Fruit fly (Drosophila melanogaster): ENCODE measurements around the gene CG33271.
"Not testable (repeated sequence)": the region's sequence is repeated elsewhere in the genome, so short reads cannot be mapped to it uniquely, and the experiment has no call there.

DNA sequence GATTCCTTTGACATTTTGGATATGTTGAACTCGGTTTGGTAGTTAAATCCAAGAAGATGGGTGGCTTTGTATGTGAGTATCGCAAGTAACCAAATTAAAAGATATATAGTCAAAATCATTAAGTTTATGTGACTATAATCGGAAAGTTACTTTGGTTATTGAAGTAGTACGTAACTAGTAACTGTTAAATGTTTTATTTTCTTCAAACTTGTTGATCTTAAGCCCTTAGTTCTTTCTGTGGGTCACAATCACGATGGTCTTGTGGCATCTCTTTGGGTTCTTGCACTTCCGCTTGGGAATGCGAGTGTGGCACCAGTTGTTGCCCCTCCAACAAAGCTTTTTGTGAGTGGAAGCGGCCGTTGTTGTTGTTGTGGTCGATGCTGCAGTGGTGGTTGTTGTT is 351 bp downstream of the CG33271 start, which contains the start of gene CG33489:
- not testable (repeated sequence) for TF ChIP-seq dmrt11E (tag; optimal IDR thresholded peaks at IDR 0.05); h (optimal IDR thresholded peaks at IDR 0.05); fru (optimal IDR thresholded peaks at IDR 0.05); CG6175 (GFP tag; IDR thresholded peaks at IDR 0.05); Gug (GFP tag; IDR thresholded peaks at IDR 0.05); row (GFP tag; IDR thresholded peaks at IDR 0.05); Chrac-16 (GFP tag; optimal IDR thresholded peaks at IDR 0.05); CG17829 (tag; optimal IDR thresholded peaks at IDR 0.05)

Data from whole organism, embryonic.